Fruit fly (Drosophila melanogaster) whole organism, embryonic: ENCODE data around the gene CkIIbeta.

Experiments used
- Atf6 ChIP-seq: fragments of 200-800 bp; sonication (Bioruptor generic); IDR thresholded peaks from 2 replicates; pipeline ENCODE4 v1.3.6; 2022; ENCODE audit warnings: missing biosample characterization, missing genetic modification characterization
- B-H1 ChIP-seq: fragments of 200-800 bp; sonication (Bioruptor generic); IDR thresholded peaks from 3 replicates; pipeline ENCODE4 v1.3.6; 2022; ENCODE audit warnings: missing biosample characterization, missing genetic modification characterization
- CG12942 ChIP-seq: fragments of 200-800 bp; sonication (Bioruptor generic); optimal IDR thresholded peaks from 3 replicates; lab custom pipeline; 2016; ENCODE audit warnings: missing biosample characterization, missing genetic modification characterization
- CG14050 ChIP-seq: fragments of 200-800 bp; sonication (Bioruptor generic); IDR thresholded peaks from 3 replicates; pipeline ENCODE4 v1.3.6; 2022; ENCODE audit warnings: missing biosample characterization, missing genetic modification characterization
- CG15011 ChIP-seq: fragments of 200-800 bp; sonication (Bioruptor generic); optimal IDR thresholded peaks from 3 replicates; lab custom pipeline; 2018; ENCODE audit warnings: missing biosample characterization, mild to moderate bottlenecking, missing genetic modification characterization
- CG15696 ChIP-seq: fragments of 200-800 bp; sonication (Bioruptor generic); optimal IDR thresholded peaks from 2 replicates; lab custom pipeline; 2019; ENCODE audit warnings: missing biosample characterization, mild to moderate bottlenecking, missing genetic modification characterization, moderate library complexity
- CG1603 ChIP-seq: fragments of 200-800 bp; sonication (Bioruptor generic); optimal IDR thresholded peaks from 2 replicates; lab custom pipeline; 2019; ENCODE audit warnings: missing biosample characterization, mild to moderate bottlenecking, missing genetic modification characterization, moderate library complexity
- CG1832 ChIP-seq: fragments of 200-800 bp; sonication (Bioruptor generic); optimal IDR thresholded peaks from 2 replicates; lab custom pipeline; 2017; ENCODE audit warnings: missing biosample characterization, mild to moderate bottlenecking, missing genetic modification characterization, inconsistent platforms
- CG3407 ChIP-seq: fragments of 200-800 bp; sonication (Bioruptor generic); optimal IDR thresholded peaks from 2 replicates; lab custom pipeline; 2018; ENCODE audit warnings: missing biosample characterization, mild to moderate bottlenecking, missing genetic modification characterization
- CG34376 ChIP-seq: fragments of 200-800 bp; sonication (Bioruptor generic); optimal IDR thresholded peaks from 2 replicates; lab custom pipeline; 2018; ENCODE audit warnings: missing biosample characterization, mild to moderate bottlenecking, missing genetic modification characterization
- CG4404 ChIP-seq: fragments of 200-800 bp; sonication (Bioruptor generic); IDR thresholded peaks from 2 replicates; pipeline ENCODE4 v1.3.6; 2022; ENCODE audit warnings: missing biosample characterization, missing genetic modification characterization
- CG5245 ChIP-seq: fragments of 200-800 bp; sonication (Bioruptor generic); optimal IDR thresholded peaks from 3 replicates; lab custom pipeline; 2016; ENCODE audit warnings: missing biosample characterization, missing genetic modification characterization
- CG6272 ChIP-seq: fragments of 200-800 bp; sonication (Bioruptor generic); IDR thresholded peaks from 2 replicates; pipeline ENCODE4 v1.3.6; 2022; ENCODE audit warnings: missing biosample characterization, missing genetic modification characterization
- CG9817 ChIP-seq: fragments of 200-800 bp; sonication (Bioruptor generic); optimal IDR thresholded peaks from 2 replicates; lab custom pipeline; 2018; ENCODE audit warnings: missing biosample characterization, mild to moderate bottlenecking, missing genetic modification characterization, moderate library complexity
- Chrac-16 ChIP-seq: fragments of 200-800 bp; sonication (Bioruptor generic); optimal IDR thresholded peaks from 3 replicates; lab custom pipeline; 2016; ENCODE audit warnings: missing biosample characterization, missing genetic modification characterization
- D19A ChIP-seq: fragments of 200-800 bp; optimal IDR thresholded peaks from 3 replicates; lab custom pipeline; 2019; ENCODE audit warnings: missing biosample characterization, mild to moderate bottlenecking, missing genetic modification characterization, moderate library complexity
- D19B ChIP-seq: fragments of 200-800 bp; sonication (Bioruptor generic); optimal IDR thresholded peaks from 2 replicates; lab custom pipeline; 2017; ENCODE audit warnings: missing biosample characterization, mild to moderate bottlenecking, missing genetic modification characterization
- Deaf1 ChIP-seq: fragments of 200-800 bp; optimal IDR thresholded peaks from 3 replicates; lab custom pipeline; 2019; ENCODE audit warnings: missing biosample characterization, mild to moderate bottlenecking, missing genetic modification characterization, moderate library complexity
- H2.0 ChIP-seq: fragments of 200-800 bp; sonication (Bioruptor generic); IDR thresholded peaks from 2 replicates; pipeline ENCODE4 v1.3.6; 2022; ENCODE audit warnings: missing biosample characterization, missing genetic modification characterization
- Hey ChIP-seq: fragments of 200-800 bp; sonication (Bioruptor generic); optimal IDR thresholded peaks from 3 replicates; lab custom pipeline; 2018; ENCODE audit warnings: missing biosample characterization, mild to moderate bottlenecking, missing genetic modification characterization
- Hmx ChIP-seq: fragments of 200-800 bp; sonication (Bioruptor generic); optimal IDR thresholded peaks from 2 replicates; lab custom pipeline; 2016; ENCODE audit warnings: missing biosample characterization, missing genetic modification characterization
- Lhr ChIP-seq: fragments of 200-800 bp; sonication (Bioruptor generic); optimal IDR thresholded peaks from 3 replicates; lab custom pipeline; 2017; ENCODE audit warnings: mild to moderate bottlenecking, missing biosample characterization, missing genetic modification reagents, missing genetic modification characterization
- Lim3 ChIP-seq: fragments of 200-800 bp; sonication (Bioruptor generic); IDR thresholded peaks from 2 replicates; pipeline ENCODE4 v1.3.6; 2022; ENCODE audit warnings: missing biosample characterization, missing genetic modification characterization
- NC2α ChIP-seq: fragments of 200-800 bp; sonication (Bioruptor generic); optimal IDR thresholded peaks from 2 replicates; lab custom pipeline; 2016; ENCODE audit warnings: missing biosample characterization, missing genetic modification characterization
- NK7.1 ChIP-seq: fragments of 200-800 bp; sonication (Bioruptor generic); optimal IDR thresholded peaks from 3 replicates; lab custom pipeline; 2016; ENCODE audit warnings: missing biosample characterization, missing genetic modification characterization
- Stat92E ChIP-seq, 3 experiments: fragments of >200 bp in 2 of 3; fragments of 200-800 bp in 1 of 3; sonication (Bioruptor generic) in 1 of 3; optimal IDR thresholded peaks; 2 replicates each; lab custom pipeline; 2017 to 2019; ENCODE audit warnings: missing biosample characterization in 3 of 3, missing genetic modification characterization in 3 of 3, mild to moderate bottlenecking in 1 of 3, moderate library complexity in 1 of 3
- TFAM ChIP-seq: fragments of 200-800 bp; sonication (Bioruptor generic); optimal IDR thresholded peaks from 2 replicates; lab custom pipeline; 2017; ENCODE audit warnings: missing biosample characterization, missing genetic modification characterization, inconsistent platforms
- Usf ChIP-seq: fragments of 200-800 bp; sonication (Bioruptor generic); optimal IDR thresholded peaks from 2 replicates; lab custom pipeline; 2017; ENCODE audit warnings: missing genotype, missing biosample characterization, missing genetic modification characterization
- ato ChIP-seq: fragments of 200-800 bp; sonication (Bioruptor generic); IDR thresholded peaks from 2 replicates; pipeline ENCODE4 v1.3.6; 2022; ENCODE audit warnings: missing biosample characterization, missing genetic modification characterization; ENCODE audit not compliant: partially characterized antibody
- bigmax ChIP-seq: fragments of 200-800 bp; sonication (Bioruptor generic); optimal IDR thresholded peaks from 2 replicates; lab custom pipeline; 2018; ENCODE audit warnings: missing biosample characterization, mild to moderate bottlenecking, missing genetic modification characterization
- br ChIP-seq: fragments of >200 bp; optimal IDR thresholded peaks from 2 replicates; lab custom pipeline; 2017
- cas ChIP-seq: fragments of 200-800 bp; sonication (Bioruptor generic); IDR thresholded peaks from 2 replicates; pipeline ENCODE4 v1.3.6; 2022; ENCODE audit warnings: missing biosample characterization, missing genetic modification characterization
- caup ChIP-seq: fragments of 200-800 bp; sonication (Bioruptor generic); optimal IDR thresholded peaks from 3 replicates; lab custom pipeline; 2017; ENCODE audit warnings: missing biosample characterization, mild to moderate bottlenecking, missing genetic modification characterization, moderate library complexity; ENCODE audit not compliant: severe bottlenecking
- crp ChIP-seq, 2 experiments: fragments of 200-800 bp; sonication (Bioruptor generic); optimal IDR thresholded peaks; 2 replicates in 1 of 2; 3 replicates in 1 of 2; lab custom pipeline; 2017; ENCODE audit warnings: missing biosample characterization in 2 of 2, missing genetic modification characterization in 2 of 2, mild to moderate bottlenecking in 1 of 2, moderate library complexity in 1 of 2
- dimm ChIP-seq: fragments of 200-800 bp; sonication (Bioruptor generic); IDR thresholded peaks from 2 replicates; pipeline ENCODE4 v1.3.6; 2022; ENCODE audit warnings: missing biosample characterization, missing genetic modification characterization
- emc ChIP-seq: fragments of 200-800 bp; sonication (Bioruptor generic); optimal IDR thresholded peaks from 2 replicates; lab custom pipeline; 2016; ENCODE audit warnings: missing biosample characterization, missing genetic modification characterization
- en ChIP-seq: fragments of 200-800 bp; sonication (Bioruptor generic); optimal IDR thresholded peaks from 2 replicates; lab custom pipeline; 2016; ENCODE audit warnings: missing biosample characterization, missing genetic modification characterization
- eyg ChIP-seq: fragments of 200-800 bp; sonication (Bioruptor generic); optimal IDR thresholded peaks from 3 replicates; lab custom pipeline; 2016; ENCODE audit warnings: missing biosample characterization, missing genetic modification characterization
- fd102C ChIP-seq: fragments of 200-800 bp; sonication (Bioruptor generic); optimal IDR thresholded peaks from 2 replicates; lab custom pipeline; 2018; ENCODE audit warnings: missing biosample characterization, mild to moderate bottlenecking, missing genetic modification characterization, moderate library complexity
- hth ChIP-seq: fragments of >200 bp; optimal IDR thresholded peaks from 2 replicates; lab custom pipeline; 2017; ENCODE audit warnings: inconsistent platforms
- ind ChIP-seq: fragments of 200-800 bp; sonication (Bioruptor generic); optimal IDR thresholded peaks from 3 replicates; lab custom pipeline; 2016; ENCODE audit warnings: missing biosample characterization, missing genetic modification characterization
- jing ChIP-seq: fragments of 200-800 bp; sonication (Bioruptor generic); optimal IDR thresholded peaks from 2 replicates; lab custom pipeline; 2018; ENCODE audit warnings: missing biosample characterization, mild to moderate bottlenecking, missing genetic modification characterization
- lbe ChIP-seq: fragments of 200-800 bp; sonication (Bioruptor generic); optimal IDR thresholded peaks from 2 replicates; lab custom pipeline; 2016; ENCODE audit warnings: missing biosample characterization, mild to moderate bottlenecking, missing genetic modification characterization
- otp ChIP-seq: fragments of 200-800 bp; sonication (Bioruptor generic); IDR thresholded peaks from 3 replicates; pipeline ENCODE4, ENCODE4 v1.3.6; 2022; ENCODE audit warnings: missing biosample characterization, missing genetic modification characterization
- phol ChIP-seq: fragments of 200-800 bp; sonication (Bioruptor generic); optimal IDR thresholded peaks from 3 replicates; lab custom pipeline; 2018; ENCODE audit warnings: missing biosample characterization, mild to moderate bottlenecking, missing genetic modification characterization, moderate library complexity
- psq ChIP-seq: fragments of 200-800 bp; sonication (Bioruptor generic); optimal IDR thresholded peaks from 2 replicates; lab custom pipeline; 2017; ENCODE audit warnings: missing biosample characterization, missing genetic modification characterization
- sc ChIP-seq, 3 experiments: fragments of >200 bp in 2 of 3; fragments of 200-800 bp in 1 of 3; sonication (Bioruptor generic) in 1 of 3; optimal IDR thresholded peaks; 2 replicates in 2 of 3; 3 replicates in 1 of 3; lab custom pipeline; 2017; ENCODE audit warnings: mild to moderate bottlenecking in 1 of 3, missing biosample characterization in 1 of 3, missing genetic modification characterization in 1 of 3, missing genetic modification reagents in 1 of 3
- sr ChIP-seq: fragments of 200-800 bp; sonication (Bioruptor generic); IDR thresholded peaks from 3 replicates; pipeline ENCODE4 v1.3.6; 2022; ENCODE audit warnings: missing biosample characterization, missing genetic modification characterization
- tin ChIP-seq: fragments of 200-800 bp; sonication (Bioruptor generic); optimal IDR thresholded peaks from 3 replicates; lab custom pipeline; 2016; ENCODE audit warnings: missing biosample characterization, missing genetic modification characterization
- toy ChIP-seq: fragments of 200-800 bp; sonication (Bioruptor generic); IDR thresholded peaks from 2 replicates; pipeline ENCODE4 v1.3.6; 2022; ENCODE audit warnings: missing biosample characterization, missing genetic modification characterization

CkIIbeta gene

DNA sequence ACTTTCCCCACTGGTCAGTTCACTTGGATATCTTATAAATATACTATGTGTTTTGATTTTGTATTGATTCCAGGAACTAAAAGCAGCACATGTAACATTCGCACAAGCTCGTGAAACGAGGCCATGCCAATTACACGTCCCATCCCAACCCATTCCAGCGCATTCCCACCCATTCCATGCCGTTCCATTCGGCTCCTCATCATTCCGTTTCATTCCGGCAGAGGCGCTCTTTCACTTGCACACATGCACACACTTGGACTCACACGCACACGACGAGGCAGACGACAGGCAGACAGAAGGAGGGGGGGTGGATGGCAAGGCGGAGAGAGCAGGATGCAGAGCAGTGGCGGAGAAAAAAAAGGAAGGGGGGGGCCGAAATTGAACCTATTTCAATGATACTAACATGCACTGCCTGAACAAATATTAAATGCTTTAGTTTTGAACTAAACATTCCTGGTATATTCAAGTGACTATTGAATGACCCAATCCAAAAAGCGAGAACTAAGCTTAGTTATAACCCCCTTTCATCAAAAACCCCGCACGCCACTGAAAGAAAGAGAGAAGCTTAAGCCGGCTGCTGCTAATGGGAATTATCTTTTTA, 16.2 kb upstream of the CkIIbeta start (continued):
- TF ChIP-seq ind (GFP tag; lab: Kevin White, UChicago), result peak; percentile 36
- no peak for TF ChIP-seq Hey
- TF ChIP-seq br, result no peak
- peak; percentile 60 for TF ChIP-seq Usf (GFP tag; lab: Kevin White, UChicago)
- no peak for TF ChIP-seq D19B
- TF ChIP-seq sc (optimal IDR thresholded peaks at IDR 0.05; lab: Kevin White, UChicago), result no peak
- TF ChIP-seq sc (GFP tag; optimal IDR thresholded peaks at IDR 0.05; lab: Kevin White, UChicago), result peak; percentile 44
- peak; percentile 65 for TF ChIP-seq phol (tag; lab: Kevin White, UChicago)
- no peak for TF ChIP-seq psq
- no peak for TF ChIP-seq emc (GFP tag; lab: Kevin White, UChicago)
- TF ChIP-seq CG34376, result no peak
- TF ChIP-seq CG4404 (GFP tag; lab: Robert Waterston, UW), result peak; percentile 41; the same call in 1 of the 2 replicates
- TF ChIP-seq hth (lab: Kevin White, UChicago), result no peak
- TF ChIP-seq CG15696 (tag; lab: Kevin White, UChicago), result peak; percentile 82
- TF ChIP-seq CG3407, result peak; percentile 43
- peak; percentile 69 for TF ChIP-seq lbe (GFP tag; lab: Kevin White, UChicago)
- no peak for TF ChIP-seq CG14050 (GFP tag; lab: Robert Waterston, UW)
- peak; percentile 25 for TF ChIP-seq Deaf1 (tag; lab: Kevin White, UChicago)
- peak; percentile 54 for TF ChIP-seq Chrac-16 (GFP tag; lab: Kevin White, UChicago)
- TF ChIP-seq eyg, result peak; percentile 2
- TF ChIP-seq otp (GFP tag; lab: Robert Waterston, UW), result 0 out of 3 replicates have a peak, but pooled peaks have one; percentile 33
- no peak for TF ChIP-seq TFAM
- TF ChIP-seq tin (GFP tag; lab: Kevin White, UChicago), result peak; percentile 55
- peak; percentile 2 for TF ChIP-seq CG15011 (GFP tag; lab: Kevin White, UChicago)
- peak; percentile 3 for TF ChIP-seq caup (GFP tag; lab: Kevin White, UChicago)
- TF ChIP-seq CG5245, result peak; percentile 38
- no peak for TF ChIP-seq Lim3
- no peak for TF ChIP-seq ato (GFP tag; lab: Robert Waterston, UW)
- TF ChIP-seq CG1603, result no peak
- no peak for TF ChIP-seq Atf6 (GFP tag; lab: Robert Waterston, UW)
- no peak for TF ChIP-seq Hmx
- TF ChIP-seq en, result no peak
- TF ChIP-seq D19A (tag; lab: Kevin White, UChicago), result peak; percentile 55
- no peak for TF ChIP-seq crp (GFP tag; optimal IDR thresholded peaks at IDR 0.05; lab: Kevin White, UChicago)
- TF ChIP-seq B-H1 (GFP tag; lab: Robert Waterston, UW), result no peak
- TF ChIP-seq dimm (GFP tag; lab: Robert Waterston, UW), result no peak
- TF ChIP-seq NC2α (GFP tag; lab: Kevin White, UChicago), result peak; percentile 16
- 0 out of 2 replicates have a peak, but pooled peaks have one; percentile 15 for TF ChIP-seq H2.0 (GFP tag; lab: Robert Waterston, UW)
- TF ChIP-seq sr (GFP tag; lab: Robert Waterston, UW), result no peak
- no peak for TF ChIP-seq fd102C
- no peak for TF ChIP-seq bigmax (GFP tag; lab: Kevin White, UChicago)
- no peak for TF ChIP-seq Stat92E (GFP tag; optimal IDR thresholded peaks at IDR 0.05; lab: Kevin White, UChicago)
- peak; percentile 12 for TF ChIP-seq Lhr (GFP tag; lab: Kevin White, UChicago)
- no peak for TF ChIP-seq NK7.1 (GFP tag; lab: Kevin White, UChicago)
- 0 out of 2 replicates have a peak, but pooled peaks have one; percentile 26 for TF ChIP-seq CG6272 (GFP tag; lab: Robert Waterston, UW)
- no peak for TF ChIP-seq toy (GFP tag; lab: Robert Waterston, UW)
- TF ChIP-seq cas (GFP tag; lab: Robert Waterston, UW), result no peak
- TF ChIP-seq CG12942 (GFP tag; lab: Kevin White, UChicago), result peak; percentile 12
- no peak for TF ChIP-seq CG1832 (GFP tag; lab: Kevin White, UChicago)
- TF ChIP-seq CG9817 (tag; lab: Kevin White, UChicago), result no peak
- TF ChIP-seq jing (GFP tag; lab: Kevin White, UChicago), result peak; percentile 32
